Worm (Caenorhabditis elegans): ENCODE measurements around the gene pqn-80.

pqn-80 gene

DNA sequence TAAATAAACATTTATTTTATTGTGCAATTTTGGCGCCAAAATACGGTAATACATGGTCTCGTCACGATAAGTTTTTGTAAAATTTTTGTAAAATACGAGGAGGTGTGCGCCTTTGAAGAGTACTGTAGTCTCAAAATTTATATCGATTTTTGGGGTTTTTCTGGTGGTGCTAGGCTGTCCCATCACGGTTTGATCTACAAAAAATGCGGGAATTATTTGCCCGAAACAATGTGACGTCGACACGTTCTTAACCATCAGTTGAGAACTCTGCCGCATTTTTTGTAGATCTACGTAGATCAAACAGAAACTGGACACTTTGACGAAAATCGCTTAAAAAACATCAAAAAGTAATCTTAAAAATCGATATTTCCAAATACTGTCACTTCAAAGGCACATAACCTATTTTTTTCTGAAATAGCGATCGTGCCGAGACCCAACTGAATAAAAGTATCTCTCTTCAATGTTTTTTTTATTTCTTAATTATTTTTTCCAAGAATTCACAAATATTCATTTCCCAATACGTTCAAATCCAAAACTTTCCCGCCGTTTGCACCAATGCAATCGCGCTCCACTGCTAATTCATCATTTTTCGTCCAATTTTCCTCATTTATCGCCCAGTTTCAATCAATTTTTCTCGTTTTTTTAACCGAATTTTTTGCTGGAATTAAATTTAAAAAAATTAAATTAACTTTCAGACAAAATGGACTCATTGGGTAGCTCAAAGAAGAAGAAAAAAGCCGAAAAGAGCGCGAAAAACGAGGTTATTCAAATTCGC, at the start of gene pqn-80:
pqn-80 (plus strand) TSS at position 694 of the 775 bp plus-strand sequence.
- no peak for TF ChIP-seq ccch-3 (GFP tag; optimal IDR thresholded peaks at IDR 0.05)
- no peak for TF ChIP-seq dpff-1 (tag; optimal IDR thresholded peaks at IDR 0.05)
- no peak for TF ChIP-seq nhr-179 (tag; optimal IDR thresholded peaks at IDR 0.05)
- TF ChIP-seq Y53F4B.3 (GFP tag; IDR thresholded peaks at IDR 0.05), result no peak
- TF ChIP-seq attf-6 (GFP tag; IDR thresholded peaks at IDR 0.05), result no peak
- TF ChIP-seq let-607 (tag; optimal IDR thresholded peaks at IDR 0.05), result no peak
- TF ChIP-seq aptf-3 (GFP tag; IDR thresholded peaks at IDR 0.05), result no peak
- no peak for TF ChIP-seq egl-18 (GFP tag; IDR thresholded peaks at IDR 0.05)
- TF ChIP-seq F55B11.4 (tag; optimal IDR thresholded peaks at IDR 0.05; ENCODE audit: borderline replicate concordance, insufficient read depth), result no peak
- no peak for TF ChIP-seq F39B2.1 (GFP tag; IDR thresholded peaks at IDR 0.05)
- no peak for TF ChIP-seq B0336.3 (GFP tag; IDR thresholded peaks at IDR 0.05)
- TF ChIP-seq mxl-1 (tag; optimal IDR thresholded peaks at IDR 0.05), result no peak
- TF ChIP-seq ztf-6 (GFP tag; IDR thresholded peaks at IDR 0.05), result no peak
- TF ChIP-seq ceh-27 (GFP tag; optimal IDR thresholded peaks at IDR 0.05), result no peak
- TF ChIP-seq F33H1.4 (GFP tag; IDR thresholded peaks at IDR 0.05), result 0 out of 2 replicates have a peak, but pooled peaks have one; percentile 17
- TF ChIP-seq zim-3 (tag; optimal IDR thresholded peaks at IDR 0.05), result no peak
- no peak for TF ChIP-seq F23B12.7 (tag; optimal IDR thresholded peaks at IDR 0.05; ENCODE audit: insufficient read depth)
- TF ChIP-seq bed-1 (GFP tag; IDR thresholded peaks at IDR 0.05), result no peak
- no peak for TF ChIP-seq ekl-4 (GFP tag; IDR thresholded peaks at IDR 0.05)
- TF ChIP-seq tlf-1 (GFP tag; optimal IDR thresholded peaks at IDR 0.05), result no peak
- no peak for TF ChIP-seq cebp-1 (GFP tag; IDR thresholded peaks at IDR 0.05)
- TF ChIP-seq cebp-1 (tag; optimal IDR thresholded peaks at IDR 0.05), result no peak
- no peak for TF ChIP-seq attf-5 (GFP tag; optimal IDR thresholded peaks at IDR 0.05)
- TF ChIP-seq ztf-18 (tag; optimal IDR thresholded peaks at IDR 0.05), result no peak
- no peak for TF ChIP-seq tbp1 (GFP tag; optimal IDR thresholded peaks at IDR 0.05)
- TF ChIP-seq nhr-80 (tag; optimal IDR thresholded peaks at IDR 0.05), result no peak
- TF ChIP-seq K11D2.4 (GFP tag; IDR thresholded peaks at IDR 0.05), result no peak
- TF ChIP-seq lin-35 (GFP tag; optimal IDR thresholded peaks at IDR 0.05), result peak in 1 of 3 experiments; percentile 86
- TF ChIP-seq hsf-1 (GFP tag; IDR thresholded peaks at IDR 0.05), result no peak
- TF ChIP-seq ceh-79 (tag; optimal IDR thresholded peaks at IDR 0.05), result no peak
- no peak for TF ChIP-seq egrh-3 (GFP tag; IDR thresholded peaks at IDR 0.05)
- TF ChIP-seq ama-1 (optimal IDR thresholded peaks at IDR 0.05), result no peak
- no peak for TF ChIP-seq ama-1 (GFP tag; optimal IDR thresholded peaks at IDR 0.05)
- TF ChIP-seq sea-2 (GFP tag; IDR thresholded peaks at IDR 0.05), result no peak
- TF ChIP-seq K12H6.12 (tag; optimal IDR thresholded peaks at IDR 0.05), result no peak
- TF ChIP-seq athp-1 (tag; optimal IDR thresholded peaks at IDR 0.05), result no peak
- no peak for TF ChIP-seq aptf-2 (GFP tag; conservative IDR thresholded peaks at IDR 0.05)
- TF ChIP-seq B0035.1 (tag; optimal IDR thresholded peaks at IDR 0.05), result no peak
- TF ChIP-seq snpc-3.4 (tag; optimal IDR thresholded peaks at IDR 0.05), result no peak
- no peak for TF ChIP-seq lin-26 (GFP tag; IDR thresholded peaks at IDR 0.05)
- TF ChIP-seq rpc-1 (optimal IDR thresholded peaks at IDR 0.05), result no peak
- TF ChIP-seq rpc-1 (tag; optimal IDR thresholded peaks at IDR 0.05), result no peak
- TF ChIP-seq Y67H2A.10 (GFP tag; conservative IDR thresholded peaks at IDR 0.05), result no peak
- TF ChIP-seq unc-130 (GFP tag; optimal IDR thresholded peaks at IDR 0.05), result no peak
- 0 out of 2 replicates have a peak, but pooled peaks have one; percentile 22 for TF ChIP-seq pbrm-1 (GFP tag; IDR thresholded peaks at IDR 0.05)
- no peak for TF ChIP-seq ztf-3 (GFP tag; optimal IDR thresholded peaks at IDR 0.05)
- TF ChIP-seq nhr-90 (tag; optimal IDR thresholded peaks at IDR 0.05), result no peak
- TF ChIP-seq madf-8 (GFP tag; conservative IDR thresholded peaks at IDR 0.05), result peak; percentile 60
- TF ChIP-seq D2030.7 (GFP tag; IDR thresholded peaks at IDR 0.05), result 0 out of 2 replicates have a peak, but pooled peaks have one; percentile 13

Data from whole organism, young adult.